Fruit fly (Drosophila melanogaster) whole organism, pupa: ENCODE measurements around the gene CG15880.
A peak's percentile ranks its signal among the peaks of the same experiment; 100 is the strongest.

Experiments used
- CG10348 ChIP-seq: fragments of 200-800 bp; sonication (Bioruptor generic); IDR thresholded peaks from 2 replicates; pipeline ENCODE4 v1.3.6; 2022; ENCODE audit warnings: missing biosample characterization, missing genetic modification characterization
- CG12605 ChIP-seq: fragments of 200-800 bp; sonication (Bioruptor generic); IDR thresholded peaks from 2 replicates; pipeline ENCODE4 v1.3.6; 2022; ENCODE audit warnings: missing biosample characterization, missing genetic modification characterization
- CG13204 ChIP-seq: fragments of 200-800 bp; sonication (Bioruptor generic); optimal IDR thresholded peaks from 2 replicates; lab custom pipeline; 2018; ENCODE audit warnings: missing biosample characterization, mild to moderate bottlenecking, missing genetic modification characterization, moderate library complexity
- CG14655 ChIP-seq: fragments of 200-800 bp; sonication (Bioruptor generic); optimal IDR thresholded peaks from 3 replicates; lab custom pipeline; 2017; ENCODE audit warnings: mild to moderate bottlenecking, missing biosample characterization, missing genetic modification reagents, missing genetic modification characterization
- CG15710 ChIP-seq: fragments of 200-800 bp; sonication (Bioruptor generic); optimal IDR thresholded peaks from 2 replicates; lab custom pipeline; 2018; ENCODE audit warnings: missing biosample characterization, mild to moderate bottlenecking, missing genetic modification characterization, moderate library complexity
- CG17806 ChIP-seq: fragments of 200-800 bp; sonication (Bioruptor generic); optimal IDR thresholded peaks from 2 replicates; lab custom pipeline; 2018; ENCODE audit warnings: missing biosample characterization, mild to moderate bottlenecking, missing genetic modification characterization, moderate library complexity
- CG32121 ChIP-seq: fragments of 200-800 bp; sonication (Bioruptor generic); IDR thresholded peaks from 2 replicates; pipeline ENCODE4 v1.3.6; 2022; ENCODE audit warnings: missing biosample characterization, missing genetic modification characterization
- CG34367 ChIP-seq: fragments of 200-800 bp; sonication (Bioruptor generic); optimal IDR thresholded peaks from 2 replicates; lab custom pipeline; 2018; ENCODE audit warnings: missing biosample characterization, mild to moderate bottlenecking, missing genetic modification characterization
- CG4496 ChIP-seq: fragments of 200-800 bp; sonication (Bioruptor generic); IDR thresholded peaks from 3 replicates; pipeline ENCODE4 v1.3.6; 2022; ENCODE audit warnings: missing biosample characterization, missing genetic modification characterization
- CG8159 ChIP-seq: fragments of 200-800 bp; sonication (Bioruptor generic); optimal IDR thresholded peaks from 3 replicates; lab custom pipeline; 2018; ENCODE audit warnings: missing biosample characterization, mild to moderate bottlenecking, missing genetic modification characterization, moderate library complexity
- CG8301 ChIP-seq: fragments of 200-800 bp; sonication (Bioruptor generic); optimal IDR thresholded peaks from 2 replicates; lab custom pipeline; 2018; ENCODE audit warnings: missing biosample characterization, mild to moderate bottlenecking, missing genetic modification characterization
- CG9948 ChIP-seq: fragments of 200-800 bp; sonication (Bioruptor generic); optimal IDR thresholded peaks from 2 replicates; lab custom pipeline; 2018; ENCODE audit warnings: missing biosample characterization, mild to moderate bottlenecking, missing genetic modification characterization, moderate library complexity
- D1 ChIP-seq: fragments of 200-800 bp; sonication (Bioruptor generic); optimal IDR thresholded peaks from 2 replicates; lab custom pipeline; 2018; ENCODE audit warnings: missing biosample characterization, mild to moderate bottlenecking, missing genetic modification characterization, moderate library complexity
- EcR ChIP-seq: fragments of 200-800 bp; sonication (Bioruptor generic); optimal IDR thresholded peaks from 3 replicates; lab custom pipeline; 2019; ENCODE audit warnings: missing biosample characterization, missing genetic modification characterization, mild to moderate bottlenecking, moderate library complexity, missing genetic modification reagents
- Ets98B ChIP-seq: fragments of 200-800 bp; sonication (Bioruptor generic); IDR thresholded peaks from 2 replicates; pipeline ENCODE4 v1.3.6; 2022; ENCODE audit warnings: missing biosample characterization, missing genetic modification characterization
- Pif1A ChIP-seq: fragments of 200-800 bp; sonication (Bioruptor generic); optimal IDR thresholded peaks from 3 replicates; lab custom pipeline; 2016; ENCODE audit warnings: missing biosample characterization, missing genetic modification characterization
- Pif1B ChIP-seq: fragments of 200-800 bp; sonication (Bioruptor generic); optimal IDR thresholded peaks from 3 replicates; lab custom pipeline; 2016; ENCODE audit warnings: missing biosample characterization, missing genetic modification characterization
- Snoo ChIP-seq: fragments of 200-800 bp; sonication (Bioruptor generic); optimal IDR thresholded peaks from 3 replicates; lab custom pipeline; 2017; ENCODE audit warnings: missing biosample characterization, mild to moderate bottlenecking, missing genetic modification characterization, inconsistent platforms
- fd96Ca ChIP-seq: fragments of 200-800 bp; sonication (Bioruptor generic); IDR thresholded peaks from 3 replicates; pipeline ENCODE4 v1.3.6; 2022; ENCODE audit warnings: missing biosample characterization, missing genetic modification characterization
- gl ChIP-seq: fragments of 200-800 bp; sonication (Bioruptor generic); optimal IDR thresholded peaks from 2 replicates; lab custom pipeline; 2018; ENCODE audit warnings: missing biosample characterization, mild to moderate bottlenecking, missing genetic modification characterization
- rn ChIP-seq: fragments of 200-800 bp; sonication (Bioruptor generic); IDR thresholded peaks from 2 replicates; pipeline ENCODE4 v1.3.6; 2022; ENCODE audit warnings: missing biosample characterization, missing genetic modification characterization

CG15880 gene

dm6 chr2L:821242-821985, 3.7 kb upstream of the CG15880 start, which contains the start of gene CG3662:
Gene CG3662, plus strand, starts transcription at chr2L:821289.
- TF ChIP-seq CG17806 (tag; lab: Kevin White, UChicago): no peak
- TF ChIP-seq CG4496 (GFP tag; lab: Robert Waterston, UW): 0 out of 3 replicates have a peak, but pooled peaks have one; percentile 36

dm6 chr2L:819315-820032, 1.7 kb upstream of the CG15880 start, which contains the start of the genes PGAP2 and Clp:
Gene PGAP2, minus strand, starts transcription at chr2L:819508.
Gene Clp, plus strand, starts transcription at chr2L:819964.
- TF ChIP-seq Pif1A (GFP tag; lab: Kevin White, UChicago) (no peak), Ets98B (GFP tag; lab: Robert Waterston, UW) (peak; percentile 28), rn (GFP tag; lab: Robert Waterston, UW) (peak; percentile 50; the same call in 1 of the 2 replicates), CG34367 (peak; percentile 49), CG14655 (no peak), CG8159 (tag; lab: Kevin White, UChicago) (peak; percentile 75), CG4496 (GFP tag; lab: Robert Waterston, UW) (peak; percentile 64), CG9948 (tag; lab: Kevin White, UChicago) (peak; percentile 68), CG10348 (GFP tag; lab: Robert Waterston, UW) (no peak), CG13204 (GFP tag; lab: Kevin White, UChicago) (no peak), fd96Ca (GFP tag; lab: Robert Waterston, UW) (0 out of 3 replicates have a peak, but pooled peaks have one; percentile 42), CG8301 (tag; lab: Kevin White, UChicago) (peak; percentile 51), Snoo (tag; lab: Kevin White, UChicago) (peak; percentile 54), CG15710 (tag; lab: Kevin White, UChicago) (peak; percentile 76), gl (no peak), D1 (tag; lab: Kevin White, UChicago) (no peak), CG12605 (GFP tag; lab: Robert Waterston, UW) (no peak), Pif1B (no peak), EcR (GFP tag; lab: Kevin White, UChicago) (no peak), CG17806 (tag; lab: Kevin White, UChicago) (peak; percentile 68), CG32121 (GFP tag; lab: Robert Waterston, UW) (peak; percentile 67; the same call in 1 of the 2 replicates)

dm6 chr2L:815785-816389, 1.9 kb downstream of the CG15880 start, which contains the start of the genes Saf6 and Pex12:
Gene Saf6, minus strand, starts transcription at chr2L:815950.
Gene Pex12, plus strand, starts transcription at chr2L:815993.
- TF ChIP-seq gl (peak; percentile 2), fd96Ca (GFP tag; lab: Robert Waterston, UW) (no peak)
- TF ChIP-seq, all 21 proteins: peak for 1

- TF ChIP-seq CG8301 (tag; lab: Kevin White, UChicago): no peak
- TF ChIP-seq D1 (tag; lab: Kevin White, UChicago): no peak
- no peak for TF ChIP-seq gl
- no peak for TF ChIP-seq Ets98B (GFP tag; lab: Robert Waterston, UW)
- TF ChIP-seq rn (GFP tag; lab: Robert Waterston, UW): no peak
- TF ChIP-seq CG9948 (tag; lab: Kevin White, UChicago): no peak
- TF ChIP-seq CG17806 (tag; lab: Kevin White, UChicago): no peak
- TF ChIP-seq, all 21 proteins: peak for 0
These were observed 6.3 kb downstream of the CG15880 start, which contains the start of gene Dbp21E2 for dm6 chr2L:811405-811804. Gene Dbp21E2, plus strand, starts transcription at chr2L:811584.

- no peak for TF ChIP-seq D1 (tag; lab: Kevin White, UChicago)
- no peak for TF ChIP-seq rn (GFP tag; lab: Robert Waterston, UW)
- TF ChIP-seq EcR (GFP tag; lab: Kevin White, UChicago): no peak
- no peak for TF ChIP-seq Snoo (tag; lab: Kevin White, UChicago)
- no peak for TF ChIP-seq CG14655
- TF ChIP-seq CG13204 (GFP tag; lab: Kevin White, UChicago): no peak
- TF ChIP-seq CG34367: no peak
- TF ChIP-seq CG17806 (tag; lab: Kevin White, UChicago): no peak
- no peak for TF ChIP-seq Pif1A (GFP tag; lab: Kevin White, UChicago)
- TF ChIP-seq CG8301 (tag; lab: Kevin White, UChicago): no peak
- no peak for TF ChIP-seq Pif1B
- TF ChIP-seq CG10348 (GFP tag; lab: Robert Waterston, UW): no peak
These were observed 7.5 kb downstream of the CG15880 start, which contains the start of gene Nnf1b for dm6 chr2L:810277-810676. Gene Nnf1b, plus strand, starts transcription at chr2L:810577.

DNA sequence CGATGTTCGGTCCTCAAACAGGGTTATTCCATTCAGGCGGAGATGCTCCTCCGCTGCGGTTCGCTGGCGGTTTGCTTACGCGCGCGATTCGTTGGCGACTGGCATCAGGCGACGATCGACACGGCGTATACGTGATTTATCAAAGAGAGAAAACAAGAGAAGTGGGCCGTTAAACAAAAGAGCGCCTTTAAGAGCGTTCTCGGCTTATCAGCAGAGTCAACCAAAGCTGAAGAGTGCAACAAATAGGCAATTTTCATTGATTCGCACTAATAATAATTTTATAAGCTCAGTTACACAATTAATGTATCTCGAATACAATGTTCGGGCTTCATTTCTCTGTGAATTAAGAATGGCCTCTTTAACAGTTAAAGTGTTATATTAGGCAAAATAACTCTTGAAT, 27.1 kb downstream of the CG15880 start, which contains the start of gene Pkg21D:
Pkg21D (minus strand) TSS at position 101 of the 400 bp plus-strand sequence.
- TF ChIP-seq CG34367: no peak
